Worm (Caenorhabditis elegans) whole organism, early embryonic: ENCODE measurements around the gene nhr-158.

ENCODE experiments used
- B0310.2 ChIP-seq: sonication (generic microtip); optimal IDR thresholded peaks from 2 replicates; lab custom pipeline; 2016; ENCODE audit warnings: mild to moderate bottlenecking, missing genetic modification characterization, missing compliant biosample characterization
- F13C5.2 ChIP-seq: sonication (generic microtip); optimal IDR thresholded peaks from 2 replicates; lab custom pipeline; 2017; ENCODE audit warnings: mild to moderate bottlenecking, missing genetic modification characterization, inconsistent platforms, missing compliant biosample characterization
- aly-1 ChIP-seq: sonication (generic microtip); optimal IDR thresholded peaks from 2 replicates; lab custom pipeline; 2016; ENCODE audit warnings: missing genetic modification characterization, missing compliant biosample characterization
- ama-1 ChIP-seq: fragments of 150-350 bp; optimal IDR thresholded peaks from 2 replicates; lab custom pipeline; 2014
- ceh-13 ChIP-seq: fragments of 200-800 bp; sonication (Bioruptor generic); optimal IDR thresholded peaks from 2 replicates; lab custom pipeline; 2018; ENCODE audit warnings: mild to moderate bottlenecking, missing genetic modification characterization, missing compliant biosample characterization
- ceh-36 ChIP-seq: sonication (generic microtip); optimal IDR thresholded peaks from 2 replicates; lab custom pipeline; 2016; ENCODE audit warnings: missing genetic modification characterization, inconsistent platforms, missing compliant biosample characterization
- ets-7 ChIP-seq: sonication (generic microtip); optimal IDR thresholded peaks from 2 replicates; lab custom pipeline; 2016; ENCODE audit warnings: missing genotype, missing genetic modification characterization, missing compliant biosample characterization
- flt-1 ChIP-seq: fragments of 200-800 bp; sonication (Bioruptor generic); IDR thresholded peaks from 2 replicates; pipeline ENCODE4 v1.3.6; 2022; ENCODE audit warnings: missing genetic modification characterization, missing compliant biosample characterization
- hmbx-1 ChIP-seq: sonication (generic microtip); optimal IDR thresholded peaks from 2 replicates; lab custom pipeline; 2016; ENCODE audit warnings: mild to moderate bottlenecking, missing genetic modification characterization, missing compliant biosample characterization
- hmg-4 ChIP-seq: fragments of 200-800 bp; sonication (Bioruptor generic); optimal IDR thresholded peaks from 2 replicates; lab custom pipeline; 2018; ENCODE audit warnings: mild to moderate bottlenecking, missing genetic modification characterization, missing compliant biosample characterization
- hnd-1 ChIP-seq: sonication (generic microtip); optimal IDR thresholded peaks from 2 replicates; lab custom pipeline; 2016; ENCODE audit warnings: missing genetic modification characterization, missing compliant biosample characterization
- pes-1 ChIP-seq: fragments of 200-800 bp; sonication (Bioruptor generic); IDR thresholded peaks from 2 replicates; pipeline ENCODE4 v1.3.6; 2022; ENCODE audit warnings: missing genetic modification reagents, missing genetic modification characterization, missing compliant biosample characterization
- scrt-1 ChIP-seq: fragments of 200-800 bp; sonication (Bioruptor generic); IDR thresholded peaks from 2 replicates; pipeline ENCODE4 v1.3.6; 2022; ENCODE audit warnings: missing genetic modification characterization, missing compliant biosample characterization
- sea-1 ChIP-seq: fragments of 200-800 bp; sonication (Bioruptor generic); conservative IDR thresholded peaks from 2 replicates; pipeline ENCODE4 v1.3.6; 2022; ENCODE audit warnings: missing genetic modification characterization, missing compliant biosample characterization
- tbx-11 ChIP-seq: fragments of 200-800 bp; sonication (Bioruptor generic); IDR thresholded peaks from 2 replicates; pipeline ENCODE4 v1.3.6; 2022; ENCODE audit warnings: missing genetic modification characterization, missing compliant biosample characterization
- tbx-37 ChIP-seq: fragments of 200-800 bp; sonication (Bioruptor generic); conservative IDR thresholded peaks from 2 replicates; pipeline ENCODE4 v1.3.6; 2022; ENCODE audit warnings: missing genetic modification reagents, missing genetic modification characterization, missing compliant biosample characterization
- tra-4 ChIP-seq: sonication (generic microtip); optimal IDR thresholded peaks from 2 replicates; lab custom pipeline; 2017; ENCODE audit warnings: missing genetic modification characterization, missing compliant biosample characterization

nhr-158 gene

DNA sequence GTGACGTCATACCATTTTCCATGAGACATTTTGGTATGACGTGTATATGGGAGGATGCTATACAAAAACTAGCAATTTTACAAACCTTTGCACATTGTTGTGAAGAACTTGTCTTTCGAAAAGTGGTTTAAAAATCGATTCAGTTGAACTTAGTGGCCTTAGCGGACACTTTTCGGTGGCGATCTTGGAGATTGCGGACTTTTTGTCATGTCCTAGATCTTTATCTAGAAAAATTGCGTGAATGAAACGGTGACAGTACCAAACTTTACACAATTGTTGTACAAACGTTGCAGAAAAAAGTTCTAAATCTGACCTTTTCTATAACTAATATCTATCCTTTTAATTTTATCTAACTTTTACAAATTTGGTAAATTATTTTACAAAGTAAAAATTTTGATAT lies 8.7 kb downstream of the nhr-158 start:
- TF ChIP-seq tra-4 (tag; lab: Kevin White, UChicago), result no peak
- TF ChIP-seq hnd-1, result no peak
- no peak for TF ChIP-seq flt-1
- TF ChIP-seq ceh-13 (GFP tag; lab: Kevin White, UChicago), result no peak
- no peak for TF ChIP-seq sea-1 (GFP tag; lab: Robert Waterston, UW)

DNA sequence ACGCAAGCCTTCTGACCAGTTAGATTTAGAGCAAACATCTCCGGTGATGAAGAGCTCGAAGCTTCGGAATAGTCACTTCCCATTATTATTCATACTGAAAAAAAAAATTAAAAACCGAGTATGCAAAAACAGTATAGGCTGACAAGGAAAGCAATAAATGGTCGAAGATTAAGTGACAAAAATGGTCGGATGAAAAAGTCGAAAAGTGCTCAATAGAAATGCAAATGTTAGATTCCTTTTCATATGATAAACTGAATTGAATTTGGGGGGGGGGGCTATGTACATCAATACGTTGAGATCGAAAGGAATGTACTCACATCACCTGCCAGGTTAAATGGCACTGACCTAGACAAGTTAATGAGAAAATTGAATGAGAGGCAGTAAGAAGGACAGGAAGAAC lies 11.1 kb downstream of the nhr-158 start, which contains the start of gene nhr-187:
TSS of gene nhr-187 (minus strand) at position 101 of the 400 bp plus-strand sequence.
- TF ChIP-seq ceh-36 (tag; lab: Kevin White, UChicago) (no peak), tbx-11 (GFP tag; lab: Robert Waterston, UW) (no peak), aly-1 (tag; lab: Kevin White, UChicago) (no peak), hnd-1 (no peak), ceh-13 (GFP tag; lab: Kevin White, UChicago) (no peak), pes-1 (GFP tag; lab: Robert Waterston, UW) (no peak), tbx-37 (no peak), sea-1 (GFP tag; lab: Robert Waterston, UW) (no peak), tra-4 (tag; lab: Kevin White, UChicago) (no peak), scrt-1 (GFP tag; lab: Robert Waterston, UW) (no peak), hmg-4 (GFP tag; lab: Kevin White, UChicago) (no peak), flt-1 (no peak), ama-1 (no peak), hmbx-1 (no peak), F13C5.2 (tag; lab: Kevin White, UChicago) (no peak), B0310.2 (tag; lab: Kevin White, UChicago) (no peak), ets-7 (no peak)

- TF ChIP-seq sea-1 (GFP tag; lab: Robert Waterston, UW), result no peak
- no peak for TF ChIP-seq ceh-13 (GFP tag; lab: Kevin White, UChicago)
- no peak for TF ChIP-seq aly-1 (tag; lab: Kevin White, UChicago)
- TF ChIP-seq F13C5.2 (tag; lab: Kevin White, UChicago), result no peak
- TF ChIP-seq tbx-11 (GFP tag; lab: Robert Waterston, UW), result no peak
- TF ChIP-seq hmbx-1, result no peak
Observed at ce11 chrV:3860123-3860522, 13.8 kb downstream of the nhr-158 start, which contains the start of gene nhr-189. Gene nhr-189, minus strand, starts transcription at chrV:3860243.

DNA sequence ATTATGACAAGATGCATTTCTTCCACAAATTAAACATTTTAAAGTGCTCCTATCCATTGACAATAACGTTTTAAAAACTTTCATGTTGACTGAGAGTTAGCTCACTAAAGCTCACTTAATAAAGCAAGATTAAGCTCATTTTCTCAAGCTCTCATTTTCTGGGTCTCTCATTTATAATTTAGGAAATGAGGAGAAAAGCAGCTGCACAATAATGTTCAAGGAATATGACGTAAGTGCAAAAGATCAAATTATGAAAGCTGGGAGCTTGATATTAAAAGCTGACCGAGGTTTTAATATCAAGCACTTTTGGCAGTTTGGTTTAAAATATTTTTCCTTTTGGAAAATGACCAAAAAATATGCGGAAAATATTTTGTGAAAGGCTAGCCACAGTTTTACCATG lies 16.2 kb downstream of the nhr-158 start, which contains the start of gene nhr-188:
TSS of gene nhr-188 (minus strand) at position 84 of the 400 bp plus-strand sequence.
- no peak for TF ChIP-seq tbx-37
- no peak for TF ChIP-seq flt-1
- no peak for TF ChIP-seq ceh-13 (GFP tag; lab: Kevin White, UChicago)
- no peak for TF ChIP-seq sea-1 (GFP tag; lab: Robert Waterston, UW)
- no peak for TF ChIP-seq pes-1 (GFP tag; lab: Robert Waterston, UW)
- no peak for TF ChIP-seq tbx-11 (GFP tag; lab: Robert Waterston, UW)
- TF ChIP-seq hmg-4 (GFP tag; lab: Kevin White, UChicago), result no peak
- no peak for TF ChIP-seq ama-1
- no peak for TF ChIP-seq tra-4 (tag; lab: Kevin White, UChicago)
- TF ChIP-seq ceh-36 (tag; lab: Kevin White, UChicago), result no peak
- no peak for TF ChIP-seq aly-1 (tag; lab: Kevin White, UChicago)
- no peak for TF ChIP-seq hmbx-1
- TF ChIP-seq ets-7, result no peak
- no peak for TF ChIP-seq B0310.2 (tag; lab: Kevin White, UChicago)
- no peak for TF ChIP-seq F13C5.2 (tag; lab: Kevin White, UChicago)
- no peak for TF ChIP-seq scrt-1 (GFP tag; lab: Robert Waterston, UW)

DNA sequence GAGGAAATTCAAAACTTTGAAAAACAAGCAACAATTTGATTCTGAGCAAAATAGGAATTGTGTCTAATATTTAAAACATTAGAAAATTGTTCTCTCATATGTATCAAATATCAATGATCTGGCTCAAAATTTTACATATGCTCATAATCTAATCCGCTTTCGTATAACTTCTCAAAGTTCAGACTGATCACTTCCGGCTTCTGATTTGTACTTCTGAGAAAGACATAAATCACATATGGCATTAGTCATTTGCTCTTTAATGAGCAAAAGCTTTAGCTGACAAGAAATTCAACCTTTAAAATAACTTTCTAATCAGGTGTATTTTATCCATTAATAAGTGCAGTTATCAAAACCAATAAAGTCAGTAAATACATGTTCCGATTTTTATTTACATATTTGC lies 18.0 kb downstream of the nhr-158 start:
- TF ChIP-seq ets-7, result no peak
- no peak for TF ChIP-seq F13C5.2 (tag; lab: Kevin White, UChicago)
- no peak for TF ChIP-seq sea-1 (GFP tag; lab: Robert Waterston, UW)
- no peak for TF ChIP-seq tbx-11 (GFP tag; lab: Robert Waterston, UW)
- no peak for TF ChIP-seq pes-1 (GFP tag; lab: Robert Waterston, UW)
- TF ChIP-seq hmg-4 (GFP tag; lab: Kevin White, UChicago), result no peak
- TF ChIP-seq B0310.2 (tag; lab: Kevin White, UChicago), result no peak
- TF ChIP-seq hmbx-1, result no peak
- no peak for TF ChIP-seq ama-1
- no peak for TF ChIP-seq flt-1
- no peak for TF ChIP-seq ceh-13 (GFP tag; lab: Kevin White, UChicago)
- no peak for TF ChIP-seq ceh-36 (tag; lab: Kevin White, UChicago)

DNA sequence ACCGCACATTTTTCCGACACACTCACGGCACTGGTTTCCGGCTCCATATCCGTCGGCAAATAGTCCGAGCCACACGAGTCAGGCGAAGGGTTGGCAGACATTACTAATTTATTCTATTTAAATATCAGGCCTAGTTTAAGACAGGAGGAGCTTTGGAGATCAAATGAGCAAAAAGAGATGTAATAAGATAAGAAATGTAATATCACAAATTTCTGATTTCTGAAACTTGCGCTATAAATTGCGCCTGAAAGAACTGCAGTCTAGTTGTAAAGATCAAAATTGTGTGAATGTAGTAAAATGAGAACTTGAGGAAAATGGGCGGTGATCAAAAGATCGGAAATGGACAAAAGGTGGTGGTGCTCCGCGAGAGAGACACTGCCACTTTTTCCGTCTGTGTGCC lies 19.1 kb downstream of the nhr-158 start, which contains the start of gene nhr-186:
TSS of gene nhr-186 (minus strand) at position 101 of the 400 bp plus-strand sequence.
- TF ChIP-seq tbx-11 (GFP tag; lab: Robert Waterston, UW) (no peak), pes-1 (GFP tag; lab: Robert Waterston, UW) (no peak), hnd-1 (no peak), F13C5.2 (tag; lab: Kevin White, UChicago) (no peak), hmbx-1 (no peak), tra-4 (tag; lab: Kevin White, UChicago) (no peak), flt-1 (no peak), sea-1 (GFP tag; lab: Robert Waterston, UW) (no peak), B0310.2 (tag; lab: Kevin White, UChicago) (no peak), tbx-37 (no peak), scrt-1 (GFP tag; lab: Robert Waterston, UW) (no peak), ceh-13 (GFP tag; lab: Kevin White, UChicago) (no peak), ets-7 (no peak), ceh-36 (tag; lab: Kevin White, UChicago) (no peak)

ce11 chrV:3851760-3852159 lies 22.2 kb downstream of the nhr-158 start:
- TF ChIP-seq pes-1 (GFP tag; lab: Robert Waterston, UW) (no peak), aly-1 (tag; lab: Kevin White, UChicago) (no peak), hmg-4 (GFP tag; lab: Kevin White, UChicago) (no peak), flt-1 (no peak), sea-1 (GFP tag; lab: Robert Waterston, UW) (no peak), F13C5.2 (tag; lab: Kevin White, UChicago) (no peak), tbx-11 (GFP tag; lab: Robert Waterston, UW) (no peak), hmbx-1 (no peak), ceh-36 (tag; lab: Kevin White, UChicago) (no peak), ama-1 (no peak), scrt-1 (GFP tag; lab: Robert Waterston, UW) (no peak), tbx-37 (no peak), ceh-13 (GFP tag; lab: Kevin White, UChicago) (no peak), ets-7 (no peak), tra-4 (tag; lab: Kevin White, UChicago) (no peak), hnd-1 (no peak), B0310.2 (tag; lab: Kevin White, UChicago) (no peak)
